Worm (Caenorhabditis elegans) whole organism, L2 larva: ENCODE measurements around the gene B0222.15.

Source experiments
- blmp-1 ChIP-seq: sonication (generic microtip); optimal IDR thresholded peaks from 2 replicates; lab custom pipeline; 2017; ENCODE audit warnings: missing genetic modification characterization, mild to moderate bottlenecking, missing compliant biosample characterization, antibody characterized with exemption, moderate library complexity; ENCODE audit not compliant: insufficient read depth
- ceh-16 ChIP-seq: fragments of 150-350 bp; optimal IDR thresholded peaks from 2 replicates; lab custom pipeline; 2014; ENCODE audit warnings: missing biosample characterization, missing genetic modification characterization
- fos-1 ChIP-seq: fragments of 150-350 bp; optimal IDR thresholded peaks from 2 replicates; lab custom pipeline; 2014; ENCODE audit warnings: missing biosample characterization, missing genetic modification characterization
- lin-39 ChIP-seq: fragments of 150-350 bp; optimal IDR thresholded peaks from 2 replicates; lab custom pipeline; 2014; ENCODE audit warnings: missing biosample characterization, missing genetic modification reagents, missing genetic modification characterization
- mdl-1 ChIP-seq, 2 experiments: fragments of 150-350 bp in 1 of 2; sonication (generic microtip) in 1 of 2; optimal IDR thresholded peaks; 2 replicates each; lab custom pipeline; 2017; ENCODE audit warnings: missing biosample characterization in 2 of 2, missing genetic modification characterization in 2 of 2
- nhr-10 ChIP-seq: sonication (generic microtip); optimal IDR thresholded peaks from 2 replicates; lab custom pipeline; 2017; ENCODE audit warnings: missing biosample characterization, missing genetic modification characterization
- ztf-11 ChIP-seq: sonication (generic microtip); optimal IDR thresholded peaks from 2 replicates; lab custom pipeline; 2017; ENCODE audit warnings: missing biosample characterization, missing genetic modification characterization

- TF ChIP-seq nhr-10 (tag; lab: Kevin White, UChicago) (no peak), fos-1 (tag; lab: Kevin White, UChicago) (no peak), mdl-1 (tag; optimal IDR thresholded peaks at IDR 0.05; lab: Kevin White, UChicago) (no peak), blmp-1 (tag; lab: Kevin White, UChicago) (no peak), ztf-11 (tag; lab: Kevin White, UChicago) (no peak), lin-39 (tag; lab: Kevin White, UChicago) (no peak), ceh-16 (tag; lab: Kevin White, UChicago) (no peak)
These were observed 11.5 kb upstream of the B0222.15 start, which contains the start of gene B0222.11 for ce11 chrV:9168089-9168488.
